Fruit fly (Drosophila melanogaster): ENCODE measurements around the gene shtd.

Gene shtd

dm6 chrX:15449490-15450326 lies 12.5 kb downstream of the shtd start, which contains the start of the genes Scamp and Ahcy (continued):
- TF ChIP-seq CG3995 (GFP tag; optimal IDR thresholded peaks at IDR 0.05) (peak; percentile 16), bsh (GFP tag; optimal IDR thresholded peaks at IDR 0.05) (no peak), CG9215 (GFP tag; IDR thresholded peaks at IDR 0.05) (no peak), trem (tag; optimal IDR thresholded peaks at IDR 0.05) (peak; percentile 21), phol (tag; optimal IDR thresholded peaks at IDR 0.05) (peak; percentile 76), nmo (GFP tag; optimal IDR thresholded peaks at IDR 0.05) (peak; percentile 44), grn (GFP tag; optimal IDR thresholded peaks at IDR 0.05) (no peak), CG14441 (GFP tag; IDR thresholded peaks at IDR 0.05) (no peak), CG30020 (tag; optimal IDR thresholded peaks at IDR 0.05) (peak; percentile 38), Dll (GFP tag; IDR thresholded peaks at IDR 0.05; ENCODE audit: partially characterized antibody) (peak; percentile 57; the same call in 2 of the 4 replicates), ind (GFP tag; optimal IDR thresholded peaks at IDR 0.05) (no peak), Rfx (GFP tag; IDR thresholded peaks at IDR 0.05) (0 out of 2 replicates have a peak, but pooled peaks have one; percentile 6), p53 (GFP tag; optimal IDR thresholded peaks at IDR 0.05) (no peak), CG31441 (GFP tag; IDR thresholded peaks at IDR 0.05) (0 out of 2 replicates have a peak, but pooled peaks have one; percentile 30), CG13775 (GFP tag; optimal IDR thresholded peaks at IDR 0.05) (peak; percentile 22), CG18764 (GFP tag; optimal IDR thresholded peaks at IDR 0.05) (no peak), Ets65A (GFP tag) (peak; percentile 7), stwl (tag; optimal IDR thresholded peaks at IDR 0.05) (peak; percentile 32), vnd (GFP tag; IDR thresholded peaks at IDR 0.05; ENCODE audit: partially characterized antibody) (peak; percentile 47; the same call in 1 of the 3 replicates), CG10543 (GFP tag; optimal IDR thresholded peaks at IDR 0.05) (peak; percentile 13), NFAT (GFP tag; IDR thresholded peaks at IDR 0.05) (0 out of 2 replicates have a peak, but pooled peaks have one; percentile 12), gro (GFP tag; optimal IDR thresholded peaks at IDR 0.05) (no peak), CG12659 (GFP tag; optimal IDR thresholded peaks at IDR 0.05) (peak; percentile 55), crp (GFP tag; optimal IDR thresholded peaks at IDR 0.05) (peak in 1 of 2 experiments; percentile 15), CG17361 (GFP tag; IDR thresholded peaks at IDR 0.05) (peak; percentile 57; the same call in 2 of the 3 replicates), Antp (GFP tag; optimal IDR thresholded peaks at IDR 0.05) (no peak), knrl (GFP tag; IDR thresholded peaks at IDR 0.05; ENCODE audit: partially characterized antibody) (peak; percentile 63; the same call in 2 of the 3 replicates)

DNA sequence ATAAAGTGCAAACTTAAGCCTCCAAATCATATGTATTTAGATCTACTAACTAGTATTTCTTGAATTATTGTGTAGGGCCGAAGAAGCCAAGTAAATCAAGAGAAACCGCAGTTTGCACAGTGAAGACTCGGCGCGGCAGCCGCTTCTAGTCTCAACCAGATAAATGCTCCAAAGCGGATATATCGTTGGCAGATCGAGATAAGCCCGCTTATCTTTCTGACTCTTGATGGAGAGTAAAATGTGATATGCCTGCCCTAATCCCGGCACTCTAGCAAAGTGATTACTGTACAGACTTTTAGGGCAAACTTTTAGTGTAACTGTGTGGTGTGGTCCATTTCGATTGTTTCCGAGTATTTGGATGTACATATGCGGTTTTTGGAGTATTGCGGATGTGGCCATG lies 13.4 kb downstream of the shtd start:
- TF ChIP-seq tup (GFP tag; optimal IDR thresholded peaks at IDR 0.05) (no peak), knrl (GFP tag; IDR thresholded peaks at IDR 0.05; ENCODE audit: partially characterized antibody) (no peak), CG4854 (GFP tag; optimal IDR thresholded peaks at IDR 0.05) (no peak), slbo (GFP tag; IDR thresholded peaks at IDR 0.05) (peak; percentile 53), CG2116 (GFP tag; optimal IDR thresholded peaks at IDR 0.05) (no peak), CG7271 (tag; optimal IDR thresholded peaks at IDR 0.05) (no peak), Hmx (GFP tag; optimal IDR thresholded peaks at IDR 0.05) (no peak), CG2120 (GFP tag; optimal IDR thresholded peaks at IDR 0.05) (peak; percentile 22), nmo (GFP tag; optimal IDR thresholded peaks at IDR 0.05) (no peak), CG30403 (GFP tag; optimal IDR thresholded peaks at IDR 0.05) (no peak), ranshi (GFP tag; IDR thresholded peaks at IDR 0.05) (no peak), Bdp1 (GFP tag; optimal IDR thresholded peaks at IDR 0.05) (no peak), br (optimal IDR thresholded peaks at IDR 0.05) (no peak), CG8089 (GFP tag; optimal IDR thresholded peaks at IDR 0.05) (no peak), Dll (GFP tag; IDR thresholded peaks at IDR 0.05; ENCODE audit: partially characterized antibody) (no peak), Sry-β (GFP tag; optimal IDR thresholded peaks at IDR 0.05) (no peak), grau (tag; optimal IDR thresholded peaks at IDR 0.05) (peak; percentile 54), Drgx (GFP tag; IDR thresholded peaks at IDR 0.05) (0 out of 2 replicates have a peak, but pooled peaks have one; percentile 17), CG31441 (GFP tag; IDR thresholded peaks at IDR 0.05) (no peak)

All from whole organism, embryonic.